Worm (Caenorhabditis elegans) whole organism, late embryonic: Measurements from ENCODE around the gene M151.7.

Experiments used
- F13H6.1 ChIP-seq: sonication (generic microtip); optimal IDR thresholded peaks from 2 replicates; lab custom pipeline; 2016; ENCODE audit warnings: missing genetic modification characterization, missing compliant biosample characterization
- T23F11.4 ChIP-seq: fragments of 200-800 bp; sonication (Bioruptor generic); optimal IDR thresholded peaks from 2 replicates; lab custom pipeline; 2018; ENCODE audit warnings: mild to moderate bottlenecking, missing genetic modification characterization, missing compliant biosample characterization
- Y22D7AL.16 ChIP-seq: sonication (generic microtip); optimal IDR thresholded peaks from 2 replicates; lab custom pipeline; 2016; ENCODE audit warnings: missing genetic modification characterization, missing compliant biosample characterization
- ceh-14 ChIP-seq: sonication (generic microtip); optimal IDR thresholded peaks from 2 replicates; lab custom pipeline; 2016; ENCODE audit warnings: missing genotype, missing genetic modification characterization, missing compliant biosample characterization
- ceh-18 ChIP-seq: sonication (generic microtip); optimal IDR thresholded peaks from 2 replicates; lab custom pipeline; 2016; ENCODE audit warnings: missing genetic modification characterization, missing compliant biosample characterization
- ceh-19 ChIP-seq: fragments of 200-800 bp; sonication (Bioruptor generic); optimal IDR thresholded peaks from 2 replicates; lab custom pipeline; 2018; ENCODE audit warnings: mild to moderate bottlenecking, missing genetic modification characterization, missing compliant biosample characterization
- ceh-2 ChIP-seq: sonication (generic microtip); optimal IDR thresholded peaks from 2 replicates; lab custom pipeline; 2016; ENCODE audit warnings: missing genotype, missing genetic modification characterization, missing compliant biosample characterization
- ceh-24 ChIP-seq: sonication (generic microtip); optimal IDR thresholded peaks from 2 replicates; lab custom pipeline; 2016; ENCODE audit warnings: mild to moderate bottlenecking, missing genetic modification characterization, missing compliant biosample characterization
- ceh-30 ChIP-seq: fragments of 150-350 bp; optimal IDR thresholded peaks from 2 replicates; lab custom pipeline; 2014; ENCODE audit warnings: missing biosample characterization, missing genetic modification characterization
- ceh-31 ChIP-seq: sonication (generic microtip); optimal IDR thresholded peaks from 2 replicates; lab custom pipeline; 2016; ENCODE audit warnings: missing genetic modification characterization, missing compliant biosample characterization
- ceh-45 ChIP-seq: fragments of 200-800 bp; sonication (Bioruptor generic); IDR thresholded peaks from 2 replicates; pipeline ENCODE4 v1.3.6; 2022; ENCODE audit warnings: missing genetic modification reagents, missing genetic modification characterization, missing compliant biosample characterization
- ceh-48 ChIP-seq: sonication (generic microtip); optimal IDR thresholded peaks from 2 replicates; lab custom pipeline; 2016; ENCODE audit warnings: missing genetic modification characterization, inconsistent platforms, missing compliant biosample characterization
- ceh-6 ChIP-seq: fragments of 200-800 bp; sonication (Bioruptor generic); optimal IDR thresholded peaks from 2 replicates; lab custom pipeline; 2018; ENCODE audit warnings: mild to moderate bottlenecking, missing genetic modification characterization, missing compliant biosample characterization
- ceh-9 ChIP-seq: sonication (generic microtip); optimal IDR thresholded peaks from 2 replicates; lab custom pipeline; 2016; ENCODE audit warnings: mild to moderate bottlenecking, missing genetic modification characterization, inconsistent platforms, missing compliant biosample characterization
- elt-2 ChIP-seq: sonication (generic microtip); optimal IDR thresholded peaks from 2 replicates; lab custom pipeline; 2016; ENCODE audit warnings: missing genetic modification reagents, missing genetic modification characterization, missing compliant biosample characterization
- ets-4 ChIP-seq: sonication (generic microtip); optimal IDR thresholded peaks from 2 replicates; lab custom pipeline; 2016; ENCODE audit warnings: missing genetic modification characterization, missing compliant biosample characterization
- fkh-10 ChIP-seq: fragments of 150-350 bp; optimal IDR thresholded peaks from 2 replicates; lab custom pipeline; 2014; ENCODE audit warnings: missing biosample characterization, missing genetic modification reagents, missing genetic modification characterization
- fkh-6 ChIP-seq: sonication (generic microtip); optimal IDR thresholded peaks from 2 replicates; lab custom pipeline; 2016; ENCODE audit warnings: missing genetic modification characterization, missing compliant biosample characterization
- hlh-15 ChIP-seq: sonication (generic microtip); optimal IDR thresholded peaks from 2 replicates; lab custom pipeline; 2016; ENCODE audit warnings: missing genetic modification characterization, missing compliant biosample characterization
- hlh-30 ChIP-seq: sonication (generic microtip); optimal IDR thresholded peaks from 2 replicates; lab custom pipeline; 2017; ENCODE audit warnings: antibody characterized with exemption, missing genetic modification characterization, missing compliant biosample characterization; ENCODE audit not compliant: insufficient read depth
- lin-11 ChIP-seq: fragments of 200-800 bp; sonication (Bioruptor generic); optimal IDR thresholded peaks from 2 replicates; lab custom pipeline; 2018; ENCODE audit warnings: mild to moderate bottlenecking, missing genetic modification characterization, missing compliant biosample characterization
- mec-3 ChIP-seq: sonication (generic microtip); optimal IDR thresholded peaks from 2 replicates; lab custom pipeline; 2016; ENCODE audit warnings: borderline replicate concordance, missing genetic modification characterization, missing compliant biosample characterization
- nhr-11 ChIP-seq: fragments of 150-350 bp; optimal IDR thresholded peaks from 2 replicates; lab custom pipeline; 2014; ENCODE audit warnings: missing biosample characterization, missing genetic modification characterization
- npax-4 ChIP-seq: sonication (generic microtip); optimal IDR thresholded peaks from 2 replicates; lab custom pipeline; 2016; ENCODE audit warnings: missing genetic modification characterization, missing compliant biosample characterization
- odd-2 ChIP-seq: sonication (generic microtip); optimal IDR thresholded peaks from 2 replicates; lab custom pipeline; 2017; ENCODE audit warnings: antibody characterized with exemption, mild to moderate bottlenecking, missing genetic modification characterization, missing compliant biosample characterization
- pax-1 ChIP-seq: fragments of 150-350 bp; optimal IDR thresholded peaks from 2 replicates; lab custom pipeline; 2014; ENCODE audit warnings: missing biosample characterization, missing genetic modification characterization
- pha-2 ChIP-seq: sonication (generic microtip); optimal IDR thresholded peaks from 2 replicates; lab custom pipeline; 2017; ENCODE audit warnings: mild to moderate bottlenecking, missing genetic modification characterization, missing compliant biosample characterization
- pha-4 ChIP-seq: fragments of 150-350 bp; optimal IDR thresholded peaks from 2 replicates; lab custom pipeline; 2018; ENCODE audit warnings: missing biosample characterization, missing genetic modification reagents, missing genetic modification characterization
- pros-1 ChIP-seq: fragments of 150-350 bp; optimal IDR thresholded peaks from 2 replicates; lab custom pipeline; 2014; ENCODE audit warnings: missing biosample characterization, missing genetic modification reagents, missing genetic modification characterization
- sox-2 ChIP-seq: fragments of 200-800 bp; sonication (Bioruptor generic); IDR thresholded peaks from 2 replicates; pipeline ENCODE4 v1.3.6; 2022; ENCODE audit warnings: missing genetic modification reagents, missing genetic modification characterization, missing compliant biosample characterization
- sox-4 ChIP-seq: sonication (generic microtip); optimal IDR thresholded peaks from 2 replicates; lab custom pipeline; 2017; ENCODE audit warnings: mild to moderate bottlenecking, missing genetic modification characterization, inconsistent platforms, missing compliant biosample characterization
- unc-3 ChIP-seq, 2 experiments: fragments of 200-800 bp in 1 of 2; sonication (Bioruptor generic) in 1 of 2; sonication (generic microtip) in 1 of 2; conservative IDR thresholded peaks in 1 of 2; optimal IDR thresholded peaks in 1 of 2; 2 replicates each; pipeline versions ENCODE4 v1.3.6 to Lab custom; 2016 to 2022; ENCODE audit warnings: missing compliant biosample characterization in 2 of 2, missing genetic modification characterization in 2 of 2, missing genetic modification reagents in 1 of 2
- unc-42 ChIP-seq: sonication (generic microtip); optimal IDR thresholded peaks from 2 replicates; lab custom pipeline; 2016; ENCODE audit warnings: missing genotype, missing genetic modification characterization, missing compliant biosample characterization
- zip-5 ChIP-seq: sonication (generic microtip); optimal IDR thresholded peaks from 2 replicates; lab custom pipeline; 2016; ENCODE audit warnings: missing genetic modification characterization, missing compliant biosample characterization
- ztf-16 ChIP-seq: sonication (generic microtip); optimal IDR thresholded peaks from 2 replicates; lab custom pipeline; 2017; ENCODE audit warnings: missing genetic modification characterization, missing compliant biosample characterization

M151.7 gene

DNA sequence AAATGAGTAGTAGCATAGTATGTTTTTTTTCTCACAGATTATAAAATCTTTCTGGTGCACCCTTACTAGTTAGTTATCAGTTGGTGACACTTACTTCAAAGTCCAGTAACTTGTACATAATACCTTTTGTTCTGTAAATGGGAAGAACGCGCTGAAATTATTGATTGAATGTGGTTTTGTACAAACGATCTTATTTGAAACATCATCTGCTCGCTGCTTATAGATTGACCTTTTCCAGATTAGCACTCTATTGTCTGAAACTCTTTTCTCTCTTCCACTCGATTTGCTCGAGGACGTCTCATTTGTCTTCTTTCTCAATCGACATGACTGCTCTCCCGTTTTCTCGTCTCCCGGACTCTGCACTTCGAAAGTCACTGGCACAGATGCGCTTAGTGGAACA, 25.0 kb downstream of the M151.7 start, which contains the start of gene fbxb-33:
Gene fbxb-33, plus strand, starts transcription at position 301 of the 400 bp plus-strand sequence.
- TF ChIP-seq pros-1 (tag; lab: Kevin White, UChicago): no peak
- no peak for TF ChIP-seq sox-4
- no peak for TF ChIP-seq unc-42 (tag; lab: Kevin White, UChicago)
- TF ChIP-seq fkh-10 (GFP tag; lab: Kevin White, UChicago): no peak
- TF ChIP-seq ceh-6 (GFP tag; lab: Kevin White, UChicago): no peak
- no peak for TF ChIP-seq ceh-14
- TF ChIP-seq pha-2 (tag; lab: Kevin White, UChicago): no peak
- no peak for TF ChIP-seq hlh-15 (tag; lab: Kevin White, UChicago)
- TF ChIP-seq, all 69 proteins: peak for 0

- TF ChIP-seq ceh-18 (tag; lab: Kevin White, UChicago) (no peak), lin-11 (no peak), mec-3 (tag; lab: Kevin White, UChicago) (no peak), pax-1 (tag; lab: Kevin White, UChicago) (no peak), pros-1 (tag; lab: Kevin White, UChicago) (no peak), ceh-30 (tag; lab: Kevin White, UChicago) (no peak), hlh-15 (tag; lab: Kevin White, UChicago) (no peak), ceh-9 (tag; lab: Kevin White, UChicago) (no peak), ceh-48 (tag; lab: Kevin White, UChicago) (no peak), ceh-2 (tag; lab: Kevin White, UChicago) (no peak), sox-2 (GFP tag; lab: Robert Waterston, UW) (no peak), nhr-11 (tag; lab: Kevin White, UChicago) (no peak), ets-4 (tag; lab: Kevin White, UChicago) (no peak), F13H6.1 (tag; lab: Kevin White, UChicago) (no peak)
- TF ChIP-seq, all 69 proteins: peak for 0
Observed at ce11 chrII:3655378-3655777, 33.3 kb downstream of the M151.7 start, which contains the start of gene F19B10.5. TSS of gene F19B10.5 (plus strand) at chrII:3655678.

- no peak for TF ChIP-seq fkh-10 (GFP tag; lab: Kevin White, UChicago)
- no peak for TF ChIP-seq ceh-14
- no peak for TF ChIP-seq pha-4 (tag; lab: Kevin White, UChicago)
- TF ChIP-seq hlh-15 (tag; lab: Kevin White, UChicago): no peak
- no peak for TF ChIP-seq ceh-19 (GFP tag; lab: Kevin White, UChicago)
- no peak for TF ChIP-seq fkh-6 (tag; lab: Kevin White, UChicago)
- no peak for TF ChIP-seq ceh-24 (tag; lab: Kevin White, UChicago)
- no peak for TF ChIP-seq T23F11.4
- TF ChIP-seq hlh-30 (tag; lab: Kevin White, UChicago): no peak
- TF ChIP-seq ceh-31: no peak
- TF ChIP-seq ceh-30 (tag; lab: Kevin White, UChicago): no peak
- no peak for TF ChIP-seq zip-5 (tag; lab: Kevin White, UChicago)
- TF ChIP-seq npax-4: no peak
- TF ChIP-seq elt-2: no peak
- no peak for TF ChIP-seq ceh-9 (tag; lab: Kevin White, UChicago)
- no peak for TF ChIP-seq unc-3 (GFP tag; conservative IDR thresholded peaks at IDR 0.05; lab: Robert Waterston, UW)
- TF ChIP-seq unc-3 (tag; optimal IDR thresholded peaks at IDR 0.05; lab: Kevin White, UChicago): no peak
- no peak for TF ChIP-seq odd-2 (tag; lab: Kevin White, UChicago)
- TF ChIP-seq, all 69 proteins: peak for 0
Observed at ce11 chrII:3659776-3660175, 37.7 kb downstream of the M151.7 start, which contains the start of gene F19B10.4. TSS of gene F19B10.4 (plus strand) at chrII:3660076.

ce11 chrII:3661932-3662331, 39.8 kb downstream of the M151.7 start, which contains the start of gene F19B10.13:
TSS of gene F19B10.13 (plus strand) at chrII:3662274.
- TF ChIP-seq ceh-45 (GFP tag; lab: Robert Waterston, UW) (no peak), ztf-16 (tag; lab: Kevin White, UChicago) (no peak), Y22D7AL.16 (tag; lab: Kevin White, UChicago) (no peak), elt-2 (peak; percentile 12)
